Fruit fly (Drosophila melanogaster) Kc167 (cell line): Measurements from ENCODE around the gene CG12256.

Experiments
- Myc ChIP-seq: fragments of >200 bp; optimal IDR thresholded peaks from 2 replicates; lab custom pipeline; 2017; ENCODE audit warnings: missing external identifiers
- h ChIP-seq: fragments of >200 bp; optimal IDR thresholded peaks from 3 replicates; lab custom pipeline; 2018; ENCODE audit warnings: missing external identifiers
- insv ChIP-seq: fragments of >200 bp; optimal IDR thresholded peaks from 3 replicates; lab custom pipeline; 2018; ENCODE audit warnings: missing external identifiers
- psq ChIP-seq: fragments of >200 bp; optimal IDR thresholded peaks from 2 replicates; lab custom pipeline; 2017; ENCODE audit warnings: missing external identifiers

DNA sequence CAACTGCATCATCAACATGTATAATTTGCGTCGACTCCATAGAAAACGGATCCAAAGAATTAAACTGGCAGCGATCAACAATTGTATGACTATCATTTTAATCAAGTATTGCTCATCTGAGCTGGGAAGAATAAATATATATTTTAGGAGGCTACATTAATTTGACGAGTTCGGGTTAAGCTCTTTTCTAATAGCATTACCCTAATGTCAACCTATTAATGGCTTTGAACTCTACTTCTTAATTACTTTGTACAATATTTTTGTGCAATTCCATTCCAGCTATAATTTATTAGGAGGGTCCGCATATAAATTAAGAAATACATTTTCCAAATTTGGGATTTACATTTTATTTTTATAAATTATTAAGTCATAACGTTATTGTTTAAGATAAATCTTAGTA, 10.7 kb upstream of the CG12256 start, which contains the start of gene Cyp313a2:
- TF ChIP-seq psq (lab: Kevin White, UChicago): no peak
- TF ChIP-seq h (lab: Kevin White, UChicago): no peak
- no peak for TF ChIP-seq insv (lab: Kevin White, UChicago)
- TF ChIP-seq Myc (lab: Kevin White, UChicago): no peak
